Fruit fly (Drosophila melanogaster) whole organism, embryonic: Measurements from ENCODE around the gene CG14220.

Experiments
- Adf1 ChIP-seq: fragments of 200-800 bp; sonication (Bioruptor generic); IDR thresholded peaks from 2 replicates; pipeline ENCODE4 v1.3.6; 2022; ENCODE audit warnings: missing biosample characterization, missing genetic modification characterization
- Blimp-1 ChIP-seq: fragments of 200-800 bp; sonication (Bioruptor generic); optimal IDR thresholded peaks from 3 replicates; lab custom pipeline; 2018; ENCODE audit warnings: missing biosample characterization, missing genetic modification characterization, mild to moderate bottlenecking, moderate library complexity, missing genetic modification reagents
- CG11723 ChIP-seq: fragments of 200-800 bp; sonication (Bioruptor generic); optimal IDR thresholded peaks from 2 replicates; lab custom pipeline; 2017; ENCODE audit warnings: missing biosample characterization, mild to moderate bottlenecking, missing genetic modification characterization
- CG17359 ChIP-seq: fragments of 200-800 bp; sonication (Bioruptor generic); optimal IDR thresholded peaks from 3 replicates; lab custom pipeline; 2018; ENCODE audit warnings: missing biosample characterization, mild to moderate bottlenecking, missing genetic modification characterization, moderate library complexity
- CG18011 ChIP-seq: fragments of 200-800 bp; sonication (Bioruptor generic); optimal IDR thresholded peaks from 2 replicates; lab custom pipeline; 2017; ENCODE audit warnings: missing biosample characterization, missing genetic modification characterization, mild to moderate bottlenecking, moderate library complexity, missing genotype
- CG2120 ChIP-seq: fragments of 200-800 bp; sonication (Bioruptor generic); optimal IDR thresholded peaks from 3 replicates; lab custom pipeline; 2016; ENCODE audit warnings: missing biosample characterization, missing genetic modification characterization
- CG2199 ChIP-seq: fragments of 200-800 bp; sonication (Bioruptor generic); IDR thresholded peaks from 3 replicates; pipeline ENCODE4 v1.3.6; 2022; ENCODE audit warnings: missing biosample characterization, missing genetic modification characterization
- CG2678 ChIP-seq: fragments of 200-800 bp; sonication (Bioruptor generic); optimal IDR thresholded peaks from 3 replicates; lab custom pipeline; 2019; ENCODE audit warnings: missing biosample characterization, mild to moderate bottlenecking, missing genetic modification characterization, moderate library complexity
- CG3065 ChIP-seq: fragments of 200-800 bp; sonication (Bioruptor generic); optimal IDR thresholded peaks from 2 replicates; lab custom pipeline; 2016; ENCODE audit warnings: missing biosample characterization, missing genetic modification characterization
- CG32532 ChIP-seq: fragments of 200-800 bp; sonication (Bioruptor generic); IDR thresholded peaks from 2 replicates; pipeline ENCODE4 v1.3.6; 2022; ENCODE audit warnings: missing biosample characterization, missing genetic modification characterization
- CG3281 ChIP-seq: fragments of 200-800 bp; sonication (Bioruptor generic); optimal IDR thresholded peaks from 3 replicates; lab custom pipeline; 2017; ENCODE audit warnings: missing biosample characterization, mild to moderate bottlenecking, missing genetic modification characterization
- CG4360 ChIP-seq: fragments of 200-800 bp; sonication (Bioruptor generic); IDR thresholded peaks from 2 replicates; pipeline ENCODE4 v1.3.6; 2022; ENCODE audit warnings: missing biosample characterization, missing genetic modification characterization
- CG8478 ChIP-seq: fragments of >200 bp; optimal IDR thresholded peaks from 2 replicates; lab custom pipeline; 2018
- CG9932 ChIP-seq: fragments of 200-800 bp; sonication (Bioruptor generic); IDR thresholded peaks from 2 replicates; pipeline ENCODE4 v1.3.6; 2022; ENCODE audit warnings: missing biosample characterization, missing genetic modification characterization
- Dad ChIP-seq: fragments of 200-800 bp; sonication (Bioruptor generic); optimal IDR thresholded peaks from 3 replicates; lab custom pipeline; 2016; ENCODE audit warnings: missing biosample characterization, missing genetic modification characterization
- Deaf1 ChIP-seq: fragments of 200-800 bp; optimal IDR thresholded peaks from 3 replicates; lab custom pipeline; 2019; ENCODE audit warnings: missing biosample characterization, mild to moderate bottlenecking, missing genetic modification characterization, moderate library complexity
- Drgx ChIP-seq: fragments of 200-800 bp; sonication (Bioruptor generic); IDR thresholded peaks from 2 replicates; pipeline ENCODE4 v1.3.6; 2022; ENCODE audit warnings: missing biosample characterization, missing genetic modification characterization
- Eip74EF ChIP-seq, 2 experiments: fragments of 200-800 bp in 1 of 2; fragments of >200 bp in 1 of 2; sonication (Bioruptor generic) in 1 of 2; optimal IDR thresholded peaks; 2 replicates each; lab custom pipeline; 2017 to 2019; ENCODE audit warnings: missing biosample characterization in 2 of 2, missing genetic modification characterization in 2 of 2, mild to moderate bottlenecking in 1 of 2, moderate library complexity in 1 of 2
- Ets65A ChIP-seq: fragments of 200-800 bp; sonication (Bioruptor generic); peaks from one replicate; lab custom pipeline; 2016; ENCODE audit warnings: missing biosample characterization, missing genetic modification characterization
- Fer1 ChIP-seq: fragments of 200-800 bp; sonication (Bioruptor generic); optimal IDR thresholded peaks from 2 replicates; lab custom pipeline; 2017; ENCODE audit warnings: missing biosample characterization, mild to moderate bottlenecking, missing genetic modification characterization
- HLHmδ ChIP-seq: fragments of 200-800 bp; sonication (Bioruptor generic); optimal IDR thresholded peaks from 2 replicates; lab custom pipeline; 2018; ENCODE audit warnings: missing biosample characterization, mild to moderate bottlenecking, missing genetic modification characterization, moderate library complexity
- MBD-R2 ChIP-seq: fragments of 200-800 bp; sonication (Bioruptor generic); IDR thresholded peaks from 2 replicates; pipeline ENCODE4 v1.3.6; 2022; ENCODE audit warnings: missing biosample characterization, missing genetic modification characterization
- Med ChIP-seq: fragments of 200-800 bp; sonication (Bioruptor generic); peaks from one replicate; lab custom pipeline; 2016; ENCODE audit warnings: missing biosample characterization, missing genetic modification characterization, mild to moderate bottlenecking, inconsistent platforms, moderate library complexity
- NK7.1 ChIP-seq: fragments of 200-800 bp; sonication (Bioruptor generic); optimal IDR thresholded peaks from 3 replicates; lab custom pipeline; 2016; ENCODE audit warnings: missing biosample characterization, missing genetic modification characterization
- Opbp ChIP-seq: fragments of 200-800 bp; sonication (Bioruptor generic); IDR thresholded peaks from 3 replicates; pipeline ENCODE4 v1.3.6; 2022; ENCODE audit warnings: missing biosample characterization, missing genetic modification characterization; ENCODE audit not compliant: partially characterized antibody
- Ptx1 ChIP-seq: fragments of 200-800 bp; sonication (Bioruptor generic); IDR thresholded peaks from 2 replicates; pipeline ENCODE4 v1.3.6; 2022; ENCODE audit warnings: missing biosample characterization, missing genetic modification characterization
- Trl ChIP-seq, 3 experiments: fragments of >200 bp in 2 of 3; fragments of 200-800 bp in 1 of 3; sonication (Bioruptor generic) in 1 of 3; optimal IDR thresholded peaks; 2 replicates in 1 of 3; 3 replicates in 2 of 3; lab custom pipeline; 2016 to 2017; ENCODE audit warnings: missing biosample characterization in 1 of 3, missing genetic modification characterization in 1 of 3
- Xbp1 ChIP-seq: fragments of 200-800 bp; sonication (Bioruptor generic); optimal IDR thresholded peaks from 3 replicates; lab custom pipeline; 2016; ENCODE audit warnings: missing biosample characterization, mild to moderate bottlenecking, missing genetic modification characterization
- ato ChIP-seq: fragments of 200-800 bp; sonication (Bioruptor generic); IDR thresholded peaks from 2 replicates; pipeline ENCODE4 v1.3.6; 2022; ENCODE audit warnings: missing biosample characterization, missing genetic modification characterization; ENCODE audit not compliant: partially characterized antibody
- btn ChIP-seq: fragments of 200-800 bp; sonication (Bioruptor generic); optimal IDR thresholded peaks from 2 replicates; lab custom pipeline; 2016; ENCODE audit warnings: missing biosample characterization, missing genetic modification characterization
- cg ChIP-seq: fragments of 200-800 bp; sonication (Bioruptor generic); optimal IDR thresholded peaks from 3 replicates; lab custom pipeline; 2019; ENCODE audit warnings: missing biosample characterization, mild to moderate bottlenecking, missing genetic modification characterization, moderate library complexity
- crol ChIP-seq: fragments of 200-800 bp; sonication (Bioruptor generic); IDR thresholded peaks from 2 replicates; pipeline ENCODE4 v1.3.6; 2022; ENCODE audit warnings: missing biosample characterization, missing genetic modification characterization
- dimm ChIP-seq: fragments of 200-800 bp; sonication (Bioruptor generic); IDR thresholded peaks from 2 replicates; pipeline ENCODE4 v1.3.6; 2022; ENCODE audit warnings: missing biosample characterization, missing genetic modification characterization
- ewg ChIP-seq: fragments of 200-800 bp; sonication (Bioruptor generic); optimal IDR thresholded peaks from 3 replicates; lab custom pipeline; 2017; ENCODE audit warnings: mild to moderate bottlenecking, missing biosample characterization, missing genetic modification reagents, missing genetic modification characterization
- insv ChIP-seq, 2 experiments: fragments of 200-800 bp; sonication (Bioruptor generic); optimal IDR thresholded peaks; 3 replicates each; lab custom pipeline; 2016 to 2018; ENCODE audit warnings: missing biosample characterization in 2 of 2, missing genetic modification characterization in 2 of 2
- inv ChIP-seq: fragments of 200-800 bp; sonication (Bioruptor generic); IDR thresholded peaks from 2 replicates; pipeline ENCODE4 v1.3.6; 2022; ENCODE audit warnings: missing biosample characterization, missing genetic modification characterization; ENCODE audit not compliant: partially characterized antibody
- kah ChIP-seq: fragments of 200-800 bp; sonication (Bioruptor generic); optimal IDR thresholded peaks from 2 replicates; lab custom pipeline; 2018; ENCODE audit warnings: missing biosample characterization, mild to moderate bottlenecking, missing genetic modification characterization
- lmd ChIP-seq: fragments of 200-800 bp; sonication (Bioruptor generic); IDR thresholded peaks from 2 replicates; pipeline ENCODE4 v1.3.6; 2022; ENCODE audit warnings: missing biosample characterization, missing genetic modification characterization
- luna ChIP-seq: fragments of 200-800 bp; sonication (Bioruptor generic); optimal IDR thresholded peaks from 2 replicates; lab custom pipeline; 2016; ENCODE audit warnings: missing biosample characterization, missing genetic modification characterization
- maf-S ChIP-seq: fragments of 200-800 bp; sonication (Bioruptor generic); optimal IDR thresholded peaks from 2 replicates; lab custom pipeline; 2016; ENCODE audit warnings: missing biosample characterization, missing genetic modification characterization
- nmo ChIP-seq: fragments of 200-800 bp; sonication (Bioruptor generic); optimal IDR thresholded peaks from 2 replicates; lab custom pipeline; 2018; ENCODE audit warnings: missing biosample characterization, mild to moderate bottlenecking, missing genetic modification characterization, moderate library complexity
- nom ChIP-seq: fragments of 200-800 bp; sonication (Bioruptor generic); optimal IDR thresholded peaks from 2 replicates; lab custom pipeline; 2017; ENCODE audit warnings: missing biosample characterization, missing genetic modification characterization, mild to moderate bottlenecking, moderate library complexity, missing genetic modification reagents
- pzg ChIP-seq: fragments of 200-800 bp; sonication (Bioruptor generic); optimal IDR thresholded peaks from 3 replicates; lab custom pipeline; 2018; ENCODE audit warnings: missing biosample characterization, mild to moderate bottlenecking, missing genetic modification characterization, moderate library complexity
- sens ChIP-seq: fragments of 200-800 bp; sonication (Bioruptor generic); peaks from one replicate; lab custom pipeline; 2016; ENCODE audit warnings: missing biosample characterization, missing genetic modification characterization
- stwl ChIP-seq: fragments of 200-800 bp; sonication (Bioruptor generic); optimal IDR thresholded peaks from 3 replicates; lab custom pipeline; 2018; ENCODE audit warnings: missing biosample characterization, mild to moderate bottlenecking, missing genetic modification characterization, moderate library complexity
- wek ChIP-seq: fragments of 200-800 bp; sonication (Bioruptor generic); optimal IDR thresholded peaks from 3 replicates; lab custom pipeline; 2018; ENCODE audit warnings: missing biosample characterization, mild to moderate bottlenecking, missing genetic modification characterization, moderate library complexity

CG14220 gene

DNA sequence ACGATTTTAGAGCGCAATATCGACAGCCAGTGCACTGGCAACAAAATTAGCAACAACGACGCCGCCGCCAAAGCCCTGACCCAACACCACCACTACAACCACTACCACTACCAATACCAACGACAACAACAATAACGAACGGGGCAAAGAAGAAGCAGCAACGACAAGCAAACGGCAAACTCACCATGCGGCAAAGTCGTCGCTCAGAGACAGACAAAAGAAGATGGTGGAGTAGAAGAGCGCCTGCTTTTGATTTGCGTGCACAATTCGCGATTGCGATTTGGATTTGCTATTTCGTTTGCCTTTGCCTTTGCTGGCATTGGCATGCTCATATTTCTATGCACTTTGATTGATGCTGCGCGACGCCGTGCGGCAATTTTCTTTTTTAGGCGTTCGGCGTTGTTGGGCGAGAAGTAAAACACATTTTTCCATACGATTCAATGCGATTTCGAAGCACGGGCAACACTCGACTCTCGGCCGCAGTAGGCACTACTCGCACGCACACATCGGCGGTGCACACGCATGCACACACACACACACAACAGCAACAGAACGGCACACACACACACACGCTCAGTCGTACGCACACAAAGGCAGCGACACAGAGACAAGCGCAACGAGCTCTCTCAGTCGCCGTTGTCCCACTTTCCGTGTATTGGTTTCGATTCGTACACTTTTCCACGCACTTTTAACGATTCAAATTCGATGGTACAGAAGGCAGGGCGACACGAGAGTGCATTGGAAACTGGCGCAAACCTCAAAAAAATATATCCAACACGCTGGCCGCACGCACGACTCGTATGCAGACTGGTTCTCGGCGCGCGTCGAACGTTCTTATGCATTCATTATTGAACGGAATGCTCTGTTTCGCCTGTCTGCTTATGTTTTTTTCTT is 36.0 kb upstream of the CG14220 start (continued):
- TF ChIP-seq Ets65A: no peak
- no peak for TF ChIP-seq CG18011
- no peak for TF ChIP-seq NK7.1 (GFP tag; lab: Kevin White, UChicago)
- TF ChIP-seq inv (GFP tag; lab: Robert Waterston, UW): no peak
- peak; percentile 4 for TF ChIP-seq sens (GFP tag; lab: Kevin White, UChicago)
- peak in 1 of 2 experiments; percentile 65 for TF ChIP-seq Trl (optimal IDR thresholded peaks at IDR 0.05; lab: Kevin White, UChicago)
- TF ChIP-seq Trl (GFP tag; optimal IDR thresholded peaks at IDR 0.05; lab: Kevin White, UChicago): no peak
- no peak for TF ChIP-seq kah (GFP tag; lab: Kevin White, UChicago)
- peak; percentile 79 for TF ChIP-seq Med (GFP tag; lab: Kevin White, UChicago)
- TF ChIP-seq CG4360: peak; percentile 57
- TF ChIP-seq CG2199 (GFP tag; lab: Robert Waterston, UW): no peak
- TF ChIP-seq Opbp (GFP tag; lab: Robert Waterston, UW): 0 out of 3 replicates have a peak, but pooled peaks have one; percentile 8
- no peak for TF ChIP-seq nmo
- TF ChIP-seq Drgx (GFP tag; lab: Robert Waterston, UW): 0 out of 2 replicates have a peak, but pooled peaks have one; percentile 11
- no peak for TF ChIP-seq CG2678 (tag; lab: Kevin White, UChicago)

- TF ChIP-seq Trl (optimal IDR thresholded peaks at IDR 0.05; lab: Kevin White, UChicago) (peak in 1 of 2 experiments; percentile 18), Trl (GFP tag; optimal IDR thresholded peaks at IDR 0.05; lab: Kevin White, UChicago) (no peak), CG3281 (no peak), Xbp1 (GFP tag; lab: Kevin White, UChicago) (no peak), maf-S (GFP tag; lab: Kevin White, UChicago) (peak; percentile 1), Eip74EF (GFP tag; optimal IDR thresholded peaks at IDR 0.05; lab: Kevin White, UChicago) (no peak), CG17359 (tag; lab: Kevin White, UChicago) (no peak), Deaf1 (tag; lab: Kevin White, UChicago) (peak; percentile 18), CG9932 (GFP tag; lab: Robert Waterston, UW) (peak; percentile 14; the same call in 1 of the 2 replicates), btn (GFP tag; lab: Kevin White, UChicago) (no peak), pzg (GFP tag; lab: Kevin White, UChicago) (peak; percentile 17), lmd (GFP tag; lab: Robert Waterston, UW) (no peak), stwl (peak; percentile 7), insv (GFP tag; optimal IDR thresholded peaks at IDR 0.05; lab: Kevin White, UChicago) (peak in 1 of 2 experiments; percentile 17), CG8478 (peak; percentile 98), luna (no peak), Ptx1 (GFP tag; lab: Robert Waterston, UW) (no peak), ato (GFP tag; lab: Robert Waterston, UW) (no peak), CG3065 (GFP tag; lab: Kevin White, UChicago) (no peak), HLHmδ (GFP tag; lab: Kevin White, UChicago) (peak; percentile 80), MBD-R2 (GFP tag; lab: Robert Waterston, UW) (peak; percentile 17; the same call in 1 of the 2 replicates), Dad (GFP tag; lab: Kevin White, UChicago) (no peak), CG2120 (peak; percentile 30), dimm (GFP tag; lab: Robert Waterston, UW) (no peak), Adf1 (GFP tag; lab: Robert Waterston, UW) (peak; percentile 54; the same call in 1 of the 2 replicates), nom (GFP tag; lab: Kevin White, UChicago) (peak; percentile 65), Blimp-1 (GFP tag; lab: Kevin White, UChicago) (no peak), sens (GFP tag; lab: Kevin White, UChicago) (peak; percentile 76), crol (GFP tag; lab: Robert Waterston, UW) (peak; percentile 80), Fer1 (peak; percentile 29), CG32532 (GFP tag; lab: Robert Waterston, UW) (peak; percentile 27; the same call in 1 of the 2 replicates), wek (peak; percentile 10), cg (GFP tag; lab: Kevin White, UChicago) (peak; percentile 94), Med (GFP tag; lab: Kevin White, UChicago) (peak; percentile 34), CG11723 (GFP tag; lab: Kevin White, UChicago) (peak; percentile 22), ewg (GFP tag; lab: Kevin White, UChicago) (peak; percentile 37)
These were observed 35.4 kb upstream of the CG14220 start for dm6 chrX:19637002-19637420.
